Fruit fly (Drosophila melanogaster): ENCODE data around the gene upd3.

The upd3 gene

DNA sequence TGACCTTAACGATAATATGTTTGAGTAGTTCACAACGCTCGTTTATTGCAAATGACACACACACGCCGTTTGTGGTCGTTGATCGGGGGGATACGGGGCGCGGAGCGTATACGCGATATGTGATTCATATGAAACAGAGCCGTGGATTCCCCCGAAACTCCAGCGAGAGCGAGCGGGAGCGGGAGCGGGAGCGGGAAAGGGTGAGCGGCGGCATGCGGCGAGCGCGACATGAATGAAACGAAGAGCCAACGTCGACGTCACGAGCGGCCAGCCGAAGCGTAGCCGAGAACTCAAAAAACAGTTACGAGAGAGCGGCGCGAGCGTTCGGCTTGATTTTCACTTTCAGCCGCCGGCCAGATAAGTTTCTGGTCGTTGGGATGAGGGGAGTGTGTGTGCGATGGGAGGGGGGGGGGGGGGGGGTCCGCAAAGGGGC is 5.4 kb downstream of the upd3 start (continued):
- peak; percentile 24; the same call in 1 of the 2 replicates for TF ChIP-seq CG7372 (GFP tag; IDR thresholded peaks at IDR 0.05)
- TF ChIP-seq CG30403 (GFP tag; optimal IDR thresholded peaks at IDR 0.05): no peak
- TF ChIP-seq ssp (GFP tag; IDR thresholded peaks at IDR 0.05): no peak
- TF ChIP-seq CG8765 (GFP tag; IDR thresholded peaks at IDR 0.05): no peak
- no peak for TF ChIP-seq CG7987 (GFP tag; optimal IDR thresholded peaks at IDR 0.05)
- TF ChIP-seq corto (GFP tag; optimal IDR thresholded peaks at IDR 0.05): no peak
- TF ChIP-seq cad (GFP tag; optimal IDR thresholded peaks at IDR 0.05): no peak
- no peak for TF ChIP-seq CG14050 (GFP tag; IDR thresholded peaks at IDR 0.05)
- TF ChIP-seq Hand (GFP tag; optimal IDR thresholded peaks at IDR 0.05): no peak
- TF ChIP-seq CG7839 (tag; optimal IDR thresholded peaks at IDR 0.05): no peak
- no peak for TF ChIP-seq CG6654 (GFP tag; optimal IDR thresholded peaks at IDR 0.05)
- TF ChIP-seq ems (GFP tag; optimal IDR thresholded peaks at IDR 0.05): no peak
- no peak for TF ChIP-seq fu2 (GFP tag; optimal IDR thresholded peaks at IDR 0.05)
- no peak for TF ChIP-seq CG2116 (GFP tag; optimal IDR thresholded peaks at IDR 0.05)
- TF ChIP-seq CG3281 (GFP tag; optimal IDR thresholded peaks at IDR 0.05): no peak
- TF ChIP-seq Deaf1 (tag; optimal IDR thresholded peaks at IDR 0.05): peak; percentile 99
- TF ChIP-seq dmrt11E (tag; optimal IDR thresholded peaks at IDR 0.05): no peak
- TF ChIP-seq salm (tag; optimal IDR thresholded peaks at IDR 0.05): no peak
- TF ChIP-seq hth (optimal IDR thresholded peaks at IDR 0.05): no peak
- TF ChIP-seq Oaz (GFP tag; IDR thresholded peaks at IDR 0.05): no peak
- TF ChIP-seq CrebB (tag; optimal IDR thresholded peaks at IDR 0.05): no peak
- no peak for TF ChIP-seq Taf1 (GFP tag; IDR thresholded peaks at IDR 0.05)
- TF ChIP-seq CG6854 (GFP tag; optimal IDR thresholded peaks at IDR 0.05): no peak
- no peak for TF ChIP-seq Max (GFP tag; optimal IDR thresholded peaks at IDR 0.05)
- no peak for TF ChIP-seq psq (GFP tag; optimal IDR thresholded peaks at IDR 0.05)
- peak; percentile 82 for TF ChIP-seq Med (GFP tag)
- TF ChIP-seq mirr (GFP tag; optimal IDR thresholded peaks at IDR 0.05): peak; percentile 81
- TF ChIP-seq prd (optimal IDR thresholded peaks at IDR 0.05): no peak
- TF ChIP-seq prd (GFP tag; IDR thresholded peaks at IDR 0.05): no peak
- no peak for TF ChIP-seq Vsx1 (GFP tag; optimal IDR thresholded peaks at IDR 0.05)
- no peak for TF ChIP-seq CG43689 (GFP tag; IDR thresholded peaks at IDR 0.05)
- no peak for TF ChIP-seq Mes4 (GFP tag; optimal IDR thresholded peaks at IDR 0.05)
- TF ChIP-seq oc (tag; optimal IDR thresholded peaks at IDR 0.05): no peak
- no peak for TF ChIP-seq dimm (GFP tag; IDR thresholded peaks at IDR 0.05)
- no peak for TF ChIP-seq CG42726 (GFP tag; IDR thresholded peaks at IDR 0.05; ENCODE audit: partially characterized antibody)
- TF ChIP-seq Meics (GFP tag; optimal IDR thresholded peaks at IDR 0.05): no peak
- TF ChIP-seq CG10959 (GFP tag; IDR thresholded peaks at IDR 0.05): no peak
- TF ChIP-seq CG33213 (GFP tag; optimal IDR thresholded peaks at IDR 0.05): no peak
- TF ChIP-seq CG10267 (tag; optimal IDR thresholded peaks at IDR 0.05): no peak
- TF ChIP-seq CG4360 (GFP tag; IDR thresholded peaks at IDR 0.05): no peak
- TF ChIP-seq CG4707 (GFP tag; optimal IDR thresholded peaks at IDR 0.05): no peak
- TF ChIP-seq CG11085 (GFP tag; IDR thresholded peaks at IDR 0.05): no peak
- TF ChIP-seq vvl (GFP tag; IDR thresholded peaks at IDR 0.05): peak; percentile 35; the same call in 1 of the 2 replicates
- no peak for TF ChIP-seq br (optimal IDR thresholded peaks at IDR 0.05)
- TF ChIP-seq aop (GFP tag; IDR thresholded peaks at IDR 0.05): no peak
- TF ChIP-seq Gug (GFP tag; IDR thresholded peaks at IDR 0.05): no peak
- TF ChIP-seq gsb-n (tag; optimal IDR thresholded peaks at IDR 0.05): no peak
- TF ChIP-seq sug (tag; optimal IDR thresholded peaks at IDR 0.05): peak; percentile 83
- TF ChIP-seq CG16863 (GFP tag; optimal IDR thresholded peaks at IDR 0.05): no peak
- TF ChIP-seq CG7271 (tag; optimal IDR thresholded peaks at IDR 0.05): no peak
- no peak for TF ChIP-seq caup (GFP tag; optimal IDR thresholded peaks at IDR 0.05; ENCODE audit: severe bottlenecking)
- TF ChIP-seq cas (GFP tag; IDR thresholded peaks at IDR 0.05): no peak
- TF ChIP-seq Bgb (GFP tag; IDR thresholded peaks at IDR 0.05; ENCODE audit: partially characterized antibody): 0 out of 2 replicates have a peak, but pooled peaks have one; percentile 45
